Worm (Caenorhabditis elegans) whole organism, young adult: Measurements from ENCODE around the gene efa-6.

Source experiments
- C17E4.6 ChIP-seq: fragments of 200-800 bp; sonication (Bioruptor generic); IDR thresholded peaks from 2 replicates; pipeline ENCODE4 v1.3.6; 2022; ENCODE audit warnings: missing genetic modification reagents, missing genetic modification characterization, missing compliant biosample characterization
- F52B5.7 ChIP-seq: sonication (generic microtip); optimal IDR thresholded peaks from 2 replicates; lab custom pipeline; 2016; ENCODE audit warnings: mild to moderate bottlenecking, missing genetic modification characterization, missing compliant biosample characterization
- attf-3 ChIP-seq: fragments of 200-800 bp; sonication (Bioruptor generic); conservative IDR thresholded peaks from 2 replicates; pipeline ENCODE4 v1.3.6; 2022; ENCODE audit warnings: missing genetic modification reagents, missing genetic modification characterization, missing compliant biosample characterization
- ceh-40 ChIP-seq: fragments of 200-800 bp; sonication (Bioruptor generic); IDR thresholded peaks from 2 replicates; pipeline ENCODE4 v1.3.6; 2022; ENCODE audit warnings: missing genetic modification characterization, missing compliant biosample characterization
- dpff-1 ChIP-seq: sonication (generic microtip); optimal IDR thresholded peaks from 2 replicates; lab custom pipeline; 2017; ENCODE audit warnings: mild to moderate bottlenecking, missing genetic modification characterization, missing compliant biosample characterization
- egl-18 ChIP-seq: fragments of 200-800 bp; sonication (Bioruptor generic); IDR thresholded peaks from 2 replicates; pipeline ENCODE4 v1.3.6; 2022; ENCODE audit warnings: missing genetic modification reagents, missing genetic modification characterization, missing compliant biosample characterization
- madf-3 ChIP-seq: fragments of 200-800 bp; sonication (Bioruptor generic); IDR thresholded peaks from 2 replicates; pipeline ENCODE4 v1.3.6; 2022; ENCODE audit warnings: missing genetic modification reagents, missing genetic modification characterization, missing compliant biosample characterization
- nhr-80 ChIP-seq: sonication (generic microtip); optimal IDR thresholded peaks from 2 replicates; lab custom pipeline; 2016; ENCODE audit warnings: missing genetic modification characterization, missing compliant biosample characterization
- pha-4 ChIP-seq: fragments of 150-350 bp; sonication (generic microtip); optimal IDR thresholded peaks from 2 replicates; lab custom pipeline; 2014; ENCODE audit warnings: missing biosample characterization, missing genetic modification reagents, missing genetic modification characterization
- sea-2 ChIP-seq: fragments of 200-800 bp; sonication (Bioruptor generic); IDR thresholded peaks from 2 replicates; pipeline ENCODE4 v1.3.6; 2022; ENCODE audit warnings: missing genetic modification characterization, missing compliant biosample characterization
- snpc-1.1 ChIP-seq: sonication (generic microtip); optimal IDR thresholded peaks from 2 replicates; lab custom pipeline; 2017; ENCODE audit warnings: missing genetic modification characterization, mild to moderate bottlenecking, missing compliant biosample characterization, antibody characterized with exemption, moderate library complexity, missing genotype, missing genetic modification reagents; ENCODE audit not compliant: insufficient read depth
- snpc-1.3 ChIP-seq: sonication (generic microtip); optimal IDR thresholded peaks from 2 replicates; lab custom pipeline; 2017; ENCODE audit warnings: missing genetic modification characterization, mild to moderate bottlenecking, missing compliant biosample characterization, antibody characterized with exemption, moderate library complexity, missing genotype, missing genetic modification reagents; ENCODE audit not compliant: insufficient read depth
- ztf-3 ChIP-seq: fragments of 200-800 bp; sonication (Bioruptor generic); optimal IDR thresholded peaks from 2 replicates; lab custom pipeline; 2018; ENCODE audit warnings: mild to moderate bottlenecking, missing genetic modification characterization, missing compliant biosample characterization

DNA sequence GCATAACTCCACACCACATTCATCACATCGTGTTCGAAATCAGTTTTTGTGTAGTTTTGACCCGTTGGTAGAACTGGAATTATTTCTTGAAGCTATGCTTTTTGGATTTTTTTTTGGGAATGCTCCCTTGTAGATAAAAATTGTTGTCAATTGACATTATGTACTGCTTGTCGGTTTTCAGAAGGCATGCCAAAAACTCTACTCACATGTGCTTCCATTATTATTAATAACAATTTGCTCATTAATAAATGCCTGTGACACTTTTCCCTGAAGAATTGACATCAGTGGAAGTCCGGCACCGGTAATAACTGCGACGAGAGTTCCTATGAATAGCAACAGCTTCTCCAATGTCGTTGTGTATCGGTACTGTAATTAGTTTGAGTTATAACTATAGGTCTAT lies 17.6 kb downstream of the efa-6 start:
- TF ChIP-seq ceh-40 (GFP tag; lab: Robert Waterston, UW) (no peak), nhr-80 (tag; lab: Kevin White, UChicago) (no peak), dpff-1 (tag; lab: Kevin White, UChicago) (no peak), snpc-1.1 (tag; lab: Kevin White, UChicago) (no peak), sea-2 (GFP tag; lab: Robert Waterston, UW) (no peak), ztf-3 (no peak), snpc-1.3 (tag; lab: Kevin White, UChicago) (no peak), madf-3 (GFP tag; lab: Robert Waterston, UW) (no peak), egl-18 (GFP tag; lab: Robert Waterston, UW) (no peak), C17E4.6 (GFP tag; lab: Robert Waterston, UW) (no peak), F52B5.7 (no peak), pha-4 (tag; lab: Kevin White, UChicago) (no peak), attf-3 (GFP tag; lab: Robert Waterston, UW) (no peak)
